Fruit fly (Drosophila melanogaster) S2 (cell line): ENCODE data around the gene CG44261.

Source experiments
- CG8478 ChIP-seq: fragments of >200 bp; optimal IDR thresholded peaks from 2 replicates; lab custom pipeline; 2018
- CTCF ChIP-seq, 2 experiments: fragments of >200 bp; optimal IDR thresholded peaks; 2 replicates each; lab custom pipeline; 2018

dm6 chr3R:9365893-9366500 lies 42.0 kb downstream of the CG44261 start:
- TF ChIP-seq CG8478 (lab: Kevin White, UChicago) (no peak), CTCF (optimal IDR thresholded peaks at IDR 0.05; lab: Kevin White, UChicago) (no peak)
